Fruit fly (Drosophila melanogaster): ENCODE data around the gene CG33177.

CG33177 gene

DNA sequence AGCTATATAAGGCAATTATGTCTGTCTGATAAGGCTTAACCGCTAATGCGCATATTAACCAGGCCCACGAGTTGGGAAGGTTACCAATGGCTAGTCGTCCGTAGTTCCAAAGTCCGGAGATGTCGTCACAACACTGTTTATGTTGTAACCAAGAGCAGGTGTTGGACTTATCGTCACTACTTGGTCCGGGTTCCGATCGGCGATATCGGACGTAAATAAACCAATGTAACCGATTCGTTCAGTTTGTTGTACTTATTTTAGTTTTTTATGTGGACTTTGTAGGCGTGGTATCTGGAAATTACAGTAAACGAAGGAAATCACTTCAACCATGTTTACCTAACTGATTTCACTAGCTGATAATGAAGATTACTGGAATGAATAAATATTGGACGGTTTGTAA is 2.8 kb upstream of the CG33177 start (continued):
- no peak for TF ChIP-seq CG30020 (tag; optimal IDR thresholded peaks at IDR 0.05)
- TF ChIP-seq CG15514 (GFP tag; optimal IDR thresholded peaks at IDR 0.05): no peak
- no peak for TF ChIP-seq Max (GFP tag; optimal IDR thresholded peaks at IDR 0.05)
- TF ChIP-seq tin (GFP tag; optimal IDR thresholded peaks at IDR 0.05): no peak
- peak; percentile 12 for TF ChIP-seq nerfin-1 (tag; optimal IDR thresholded peaks at IDR 0.05)
- no peak for TF ChIP-seq HLHmδ (GFP tag; optimal IDR thresholded peaks at IDR 0.05)
- no peak for TF ChIP-seq CG15479 (GFP tag; optimal IDR thresholded peaks at IDR 0.05)
- no peak for TF ChIP-seq CG6175 (GFP tag; IDR thresholded peaks at IDR 0.05)
- TF ChIP-seq HmgZ (tag; optimal IDR thresholded peaks at IDR 0.05): no peak
- TF ChIP-seq Scr (GFP tag; IDR thresholded peaks at IDR 0.05; ENCODE audit: partially characterized antibody): no peak
- TF ChIP-seq Gug (GFP tag; IDR thresholded peaks at IDR 0.05): no peak
- no peak for TF ChIP-seq CG4424 (GFP tag; optimal IDR thresholded peaks at IDR 0.05)
- no peak for TF ChIP-seq Trl (optimal IDR thresholded peaks at IDR 0.05)
- no peak for TF ChIP-seq Trl (GFP tag; optimal IDR thresholded peaks at IDR 0.05)
- TF ChIP-seq wek (GFP tag; optimal IDR thresholded peaks at IDR 0.05): peak; percentile 40
- TF ChIP-seq CG7556 (GFP tag; optimal IDR thresholded peaks at IDR 0.05): no peak
- TF ChIP-seq CG8944 (GFP tag; optimal IDR thresholded peaks at IDR 0.05): no peak
- TF ChIP-seq CG1603 (tag; optimal IDR thresholded peaks at IDR 0.05): peak; percentile 15
- no peak for TF ChIP-seq sim (GFP tag; IDR thresholded peaks at IDR 0.05)
- no peak for TF ChIP-seq fd102C (GFP tag; optimal IDR thresholded peaks at IDR 0.05)
- TF ChIP-seq nerfin-2 (GFP tag; IDR thresholded peaks at IDR 0.05; ENCODE audit: partially characterized antibody): no peak
- no peak for TF ChIP-seq CG9876 (GFP tag; optimal IDR thresholded peaks at IDR 0.05)
- no peak for TF ChIP-seq CG10267 (tag; optimal IDR thresholded peaks at IDR 0.05)
- no peak for TF ChIP-seq D (optimal IDR thresholded peaks at IDR 0.05)
- no peak for TF ChIP-seq D (GFP tag; optimal IDR thresholded peaks at IDR 0.05)
- no peak for TF ChIP-seq hkb (optimal IDR thresholded peaks at IDR 0.05)
- peak; percentile 42; the same call in 1 of the 2 replicates for TF ChIP-seq hkb (GFP tag; IDR thresholded peaks at IDR 0.05)
- no peak for TF ChIP-seq jigr1 (GFP tag; IDR thresholded peaks at IDR 0.05)
- TF ChIP-seq ATbp (GFP tag; optimal IDR thresholded peaks at IDR 0.05): peak; percentile 62
- no peak for TF ChIP-seq CkIIα-i1 (GFP tag; IDR thresholded peaks at IDR 0.05)
- TF ChIP-seq tup (GFP tag; optimal IDR thresholded peaks at IDR 0.05): no peak
- TF ChIP-seq Med (GFP tag): peak; percentile 24
- no peak for TF ChIP-seq cwo (GFP tag; optimal IDR thresholded peaks at IDR 0.05)
- no peak for TF ChIP-seq Nf-YC (tag; optimal IDR thresholded peaks at IDR 0.05)
- no peak for TF ChIP-seq Six4 (GFP tag; optimal IDR thresholded peaks at IDR 0.05)
- peak; percentile 71 for TF ChIP-seq CG15601 (tag; optimal IDR thresholded peaks at IDR 0.05)
- peak; percentile 9 for TF ChIP-seq CG18599 (GFP tag; optimal IDR thresholded peaks at IDR 0.05)
- TF ChIP-seq stwl (tag; optimal IDR thresholded peaks at IDR 0.05): no peak
- TF ChIP-seq CG7839 (tag; optimal IDR thresholded peaks at IDR 0.05): no peak
- TF ChIP-seq chif (GFP tag; optimal IDR thresholded peaks at IDR 0.05): no peak
- no peak for TF ChIP-seq zfh1 (GFP tag; IDR thresholded peaks at IDR 0.05)
- TF ChIP-seq CG16779 (GFP tag; IDR thresholded peaks at IDR 0.05): no peak
- TF ChIP-seq Optix (GFP tag; IDR thresholded peaks at IDR 0.05): no peak
- TF ChIP-seq exex (tag; optimal IDR thresholded peaks at IDR 0.05): peak; percentile 96
- TF ChIP-seq gsb (GFP tag; IDR thresholded peaks at IDR 0.05): no peak
- no peak for TF ChIP-seq Spps (tag; optimal IDR thresholded peaks at IDR 0.05)
- no peak for TF ChIP-seq Hand (GFP tag; optimal IDR thresholded peaks at IDR 0.05)
- TF ChIP-seq CG15073 (GFP tag; optimal IDR thresholded peaks at IDR 0.05): no peak
- TF ChIP-seq CHES-1-like (GFP tag; optimal IDR thresholded peaks at IDR 0.05): no peak
- TF ChIP-seq Vsx1 (GFP tag; optimal IDR thresholded peaks at IDR 0.05): no peak
- TF ChIP-seq Deaf1 (tag; optimal IDR thresholded peaks at IDR 0.05): no peak
- peak; percentile 13 for TF ChIP-seq CrebB (tag; optimal IDR thresholded peaks at IDR 0.05)

Measured in whole organism, embryonic.